Fruit fly (Drosophila melanogaster) whole organism, embryonic: Measurements from ENCODE around the gene RpL8.

Source experiments
- Adf1 ChIP-seq: fragments of 200-800 bp; sonication (Bioruptor generic); IDR thresholded peaks from 2 replicates; pipeline ENCODE4 v1.3.6; 2022; ENCODE audit warnings: missing biosample characterization, missing genetic modification characterization
- Antp ChIP-seq: fragments of 200-800 bp; sonication (Bioruptor generic); optimal IDR thresholded peaks from 3 replicates; lab custom pipeline; 2016; ENCODE audit warnings: missing biosample characterization, missing genetic modification characterization
- Atf3 ChIP-seq: fragments of 200-800 bp; sonication (Bioruptor generic); optimal IDR thresholded peaks from 3 replicates; lab custom pipeline; 2016; ENCODE audit warnings: missing biosample characterization, missing genetic modification characterization
- Bgb ChIP-seq: fragments of 200-800 bp; sonication (Bioruptor generic); IDR thresholded peaks from 2 replicates; pipeline ENCODE4 v1.3.6; 2022; ENCODE audit warnings: missing biosample characterization, missing genetic modification characterization; ENCODE audit not compliant: partially characterized antibody
- CG10274 ChIP-seq: fragments of 200-800 bp; sonication (Bioruptor generic); optimal IDR thresholded peaks from 3 replicates; lab custom pipeline; 2017; ENCODE audit warnings: missing biosample characterization, mild to moderate bottlenecking, missing genetic modification characterization
- CG10543 ChIP-seq: fragments of 200-800 bp; sonication (Bioruptor generic); optimal IDR thresholded peaks from 3 replicates; lab custom pipeline; 2017; ENCODE audit warnings: missing biosample characterization, mild to moderate bottlenecking, missing genetic modification characterization, moderate library complexity
- CG12744 ChIP-seq: fragments of 200-800 bp; sonication (Bioruptor generic); optimal IDR thresholded peaks from 2 replicates; lab custom pipeline; 2016; ENCODE audit warnings: missing biosample characterization, missing genetic modification characterization
- CG13624 ChIP-seq: fragments of 200-800 bp; sonication (Bioruptor generic); optimal IDR thresholded peaks from 2 replicates; lab custom pipeline; 2016; ENCODE audit warnings: missing biosample characterization, missing genetic modification characterization
- CG13894 ChIP-seq: fragments of 200-800 bp; sonication (Bioruptor generic); optimal IDR thresholded peaks from 3 replicates; lab custom pipeline; 2018; ENCODE audit warnings: missing biosample characterization, mild to moderate bottlenecking, missing genetic modification characterization, moderate library complexity
- CG14050 ChIP-seq: fragments of 200-800 bp; sonication (Bioruptor generic); IDR thresholded peaks from 3 replicates; pipeline ENCODE4 v1.3.6; 2022; ENCODE audit warnings: missing biosample characterization, missing genetic modification characterization
- CG14441 ChIP-seq: fragments of 200-800 bp; sonication (Bioruptor generic); IDR thresholded peaks from 2 replicates; pipeline ENCODE4 v1.3.6; 2022; ENCODE audit warnings: missing biosample characterization, missing genetic modification characterization
- CG1602 ChIP-seq: fragments of 200-800 bp; sonication (Bioruptor generic); optimal IDR thresholded peaks from 3 replicates; lab custom pipeline; 2016; ENCODE audit warnings: missing biosample characterization, missing genetic modification characterization
- CG18262 ChIP-seq: fragments of 200-800 bp; optimal IDR thresholded peaks from 3 replicates; lab custom pipeline; 2019; ENCODE audit warnings: missing biosample characterization, mild to moderate bottlenecking, missing genetic modification characterization, moderate library complexity
- CG1832 ChIP-seq: fragments of 200-800 bp; sonication (Bioruptor generic); optimal IDR thresholded peaks from 2 replicates; lab custom pipeline; 2017; ENCODE audit warnings: missing biosample characterization, mild to moderate bottlenecking, missing genetic modification characterization, inconsistent platforms
- CG2129 ChIP-seq: fragments of 200-800 bp; sonication (Bioruptor generic); IDR thresholded peaks from 2 replicates; pipeline ENCODE4 v1.3.6; 2022; ENCODE audit warnings: missing biosample characterization, missing genetic modification characterization; ENCODE audit not compliant: partially characterized antibody
- CG2712 ChIP-seq: fragments of 200-800 bp; optimal IDR thresholded peaks from 3 replicates; lab custom pipeline; 2019; ENCODE audit warnings: missing biosample characterization, mild to moderate bottlenecking, missing genetic modification characterization, moderate library complexity
- CG2875 ChIP-seq: fragments of 200-800 bp; sonication (Bioruptor generic); optimal IDR thresholded peaks from 2 replicates; lab custom pipeline; 2017; ENCODE audit warnings: missing biosample characterization, mild to moderate bottlenecking, missing genetic modification characterization, missing genetic modification reagents
- CG30403 ChIP-seq: fragments of 200-800 bp; sonication (Bioruptor generic); optimal IDR thresholded peaks from 3 replicates; lab custom pipeline; 2016; ENCODE audit warnings: missing biosample characterization, missing genetic modification characterization
- CG32532 ChIP-seq: fragments of 200-800 bp; sonication (Bioruptor generic); IDR thresholded peaks from 2 replicates; pipeline ENCODE4 v1.3.6; 2022; ENCODE audit warnings: missing biosample characterization, missing genetic modification characterization
- CG34376 ChIP-seq: fragments of 200-800 bp; sonication (Bioruptor generic); optimal IDR thresholded peaks from 2 replicates; lab custom pipeline; 2018; ENCODE audit warnings: missing biosample characterization, mild to moderate bottlenecking, missing genetic modification characterization
- CG7357 ChIP-seq: fragments of 200-800 bp; sonication (Bioruptor generic); IDR thresholded peaks from 3 replicates; pipeline ENCODE4 v1.3.6; 2022; ENCODE audit warnings: missing biosample characterization, missing genetic modification characterization
- CG9609 ChIP-seq: fragments of 200-800 bp; sonication (Bioruptor generic); optimal IDR thresholded peaks from 3 replicates; lab custom pipeline; 2016; ENCODE audit warnings: missing biosample characterization, missing genetic modification characterization
- Doc2 ChIP-seq: fragments of 200-800 bp; sonication (Bioruptor generic); IDR thresholded peaks from 2 replicates; pipeline ENCODE4 v1.3.6; 2022; ENCODE audit warnings: missing biosample characterization, missing genetic modification characterization
- GATAe ChIP-seq: fragments of 200-800 bp; sonication (Bioruptor generic); conservative IDR thresholded peaks from 2 replicates; pipeline ENCODE4 v1.3.6; 2022; ENCODE audit warnings: missing biosample characterization, missing genetic modification characterization
- Gug ChIP-seq: fragments of 200-800 bp; sonication (Bioruptor generic); IDR thresholded peaks from 4 replicates; pipeline ENCODE4 v1.3.6; 2022; ENCODE audit warnings: missing biosample characterization, missing genetic modification characterization
- Hey ChIP-seq: fragments of 200-800 bp; sonication (Bioruptor generic); optimal IDR thresholded peaks from 3 replicates; lab custom pipeline; 2018; ENCODE audit warnings: missing biosample characterization, mild to moderate bottlenecking, missing genetic modification characterization
- Hmr ChIP-seq: fragments of 200-800 bp; sonication (Bioruptor generic); optimal IDR thresholded peaks from 3 replicates; lab custom pipeline; 2017; ENCODE audit warnings: mild to moderate bottlenecking, missing biosample characterization, missing genetic modification reagents, missing genetic modification characterization
- Hr3 ChIP-seq: fragments of 200-800 bp; sonication (Bioruptor generic); optimal IDR thresholded peaks from 3 replicates; lab custom pipeline; 2016; ENCODE audit warnings: missing biosample characterization, missing genetic modification characterization
- NFAT ChIP-seq: fragments of 200-800 bp; sonication (Bioruptor generic); IDR thresholded peaks from 2 replicates; pipeline ENCODE4 v1.3.6; 2022; ENCODE audit warnings: missing biosample characterization, missing genetic modification characterization
- Poxn ChIP-seq: fragments of 200-800 bp; sonication (Bioruptor generic); IDR thresholded peaks from 2 replicates; pipeline ENCODE4 v1.3.6; 2022; ENCODE audit warnings: missing biosample characterization, missing genetic modification characterization
- Ptx1 ChIP-seq: fragments of 200-800 bp; sonication (Bioruptor generic); IDR thresholded peaks from 2 replicates; pipeline ENCODE4 v1.3.6; 2022; ENCODE audit warnings: missing biosample characterization, missing genetic modification characterization
- abd-A ChIP-seq: fragments of 200-800 bp; sonication (Bioruptor generic); optimal IDR thresholded peaks from 3 replicates; lab custom pipeline; 2019; ENCODE audit warnings: missing biosample characterization, mild to moderate bottlenecking, missing genetic modification characterization, moderate library complexity
- bab2 ChIP-seq: fragments of 200-800 bp; sonication (Bioruptor generic); optimal IDR thresholded peaks from 2 replicates; lab custom pipeline; 2016; ENCODE audit warnings: missing biosample characterization, missing genetic modification characterization
- bowl ChIP-seq: fragments of 200-800 bp; sonication (Bioruptor generic); IDR thresholded peaks from 2 replicates; pipeline ENCODE4 v1.3.6; 2022; ENCODE audit warnings: missing biosample characterization, missing genetic modification characterization
- cg ChIP-seq: fragments of 200-800 bp; sonication (Bioruptor generic); optimal IDR thresholded peaks from 3 replicates; lab custom pipeline; 2019; ENCODE audit warnings: missing biosample characterization, mild to moderate bottlenecking, missing genetic modification characterization, moderate library complexity
- chinmo ChIP-seq: fragments of 200-800 bp; sonication (Bioruptor generic); IDR thresholded peaks from 4 replicates; pipeline ENCODE4 v1.3.6; 2022; ENCODE audit warnings: missing biosample characterization, missing genetic modification characterization; ENCODE audit not compliant: partially characterized antibody
- cwo ChIP-seq: fragments of 200-800 bp; sonication (Bioruptor generic); optimal IDR thresholded peaks from 3 replicates; lab custom pipeline; 2017; ENCODE audit warnings: missing biosample characterization, missing genetic modification characterization, mild to moderate bottlenecking, moderate library complexity, missing genetic modification reagents
- da ChIP-seq: fragments of 200-800 bp; sonication (Bioruptor generic); optimal IDR thresholded peaks from 2 replicates; lab custom pipeline; 2016; ENCODE audit warnings: missing biosample characterization, missing genetic modification characterization
- ewg ChIP-seq: fragments of 200-800 bp; sonication (Bioruptor generic); optimal IDR thresholded peaks from 3 replicates; lab custom pipeline; 2017; ENCODE audit warnings: mild to moderate bottlenecking, missing biosample characterization, missing genetic modification reagents, missing genetic modification characterization
- fd3F ChIP-seq: fragments of 200-800 bp; sonication (Bioruptor generic); optimal IDR thresholded peaks from 2 replicates; lab custom pipeline; 2018; ENCODE audit warnings: missing biosample characterization, mild to moderate bottlenecking, missing genetic modification characterization, moderate library complexity
- ham ChIP-seq: fragments of 200-800 bp; sonication (Bioruptor generic); IDR thresholded peaks from 2 replicates; pipeline ENCODE4 v1.3.6; 2022; ENCODE audit warnings: missing biosample characterization, missing genetic modification characterization
- kay ChIP-seq: fragments of 200-800 bp; sonication (Bioruptor generic); optimal IDR thresholded peaks from 2 replicates; lab custom pipeline; 2016; ENCODE audit warnings: missing biosample characterization, missing genetic modification characterization
- ranshi ChIP-seq: fragments of 200-800 bp; sonication (Bioruptor generic); IDR thresholded peaks from 2 replicates; pipeline ENCODE4 v1.3.6; 2022; ENCODE audit warnings: missing biosample characterization, missing genetic modification characterization
- run ChIP-seq: fragments of 200-800 bp; sonication (Bioruptor generic); optimal IDR thresholded peaks from 3 replicates; lab custom pipeline; 2018; ENCODE audit warnings: missing biosample characterization, mild to moderate bottlenecking, missing genetic modification characterization
- sd ChIP-seq: fragments of 200-800 bp; sonication (Bioruptor generic); optimal IDR thresholded peaks from 3 replicates; lab custom pipeline; 2018; ENCODE audit warnings: missing biosample characterization, mild to moderate bottlenecking, missing genetic modification characterization, moderate library complexity
- sima ChIP-seq: fragments of 200-800 bp; sonication (Bioruptor generic); optimal IDR thresholded peaks from 2 replicates; lab custom pipeline; 2016; ENCODE audit warnings: missing biosample characterization, missing genetic modification characterization
- stwl ChIP-seq: fragments of 200-800 bp; sonication (Bioruptor generic); optimal IDR thresholded peaks from 3 replicates; lab custom pipeline; 2018; ENCODE audit warnings: missing biosample characterization, mild to moderate bottlenecking, missing genetic modification characterization, moderate library complexity
- tup ChIP-seq: fragments of 200-800 bp; sonication (Bioruptor generic); optimal IDR thresholded peaks from 2 replicates; lab custom pipeline; 2016; ENCODE audit warnings: missing biosample characterization, mild to moderate bottlenecking, missing genetic modification characterization, moderate library complexity
- zf30C ChIP-seq: fragments of 200-800 bp; sonication (Bioruptor generic); optimal IDR thresholded peaks from 3 replicates; lab custom pipeline; 2018; ENCODE audit warnings: missing biosample characterization, mild to moderate bottlenecking, missing genetic modification characterization

RpL8 gene

DNA sequence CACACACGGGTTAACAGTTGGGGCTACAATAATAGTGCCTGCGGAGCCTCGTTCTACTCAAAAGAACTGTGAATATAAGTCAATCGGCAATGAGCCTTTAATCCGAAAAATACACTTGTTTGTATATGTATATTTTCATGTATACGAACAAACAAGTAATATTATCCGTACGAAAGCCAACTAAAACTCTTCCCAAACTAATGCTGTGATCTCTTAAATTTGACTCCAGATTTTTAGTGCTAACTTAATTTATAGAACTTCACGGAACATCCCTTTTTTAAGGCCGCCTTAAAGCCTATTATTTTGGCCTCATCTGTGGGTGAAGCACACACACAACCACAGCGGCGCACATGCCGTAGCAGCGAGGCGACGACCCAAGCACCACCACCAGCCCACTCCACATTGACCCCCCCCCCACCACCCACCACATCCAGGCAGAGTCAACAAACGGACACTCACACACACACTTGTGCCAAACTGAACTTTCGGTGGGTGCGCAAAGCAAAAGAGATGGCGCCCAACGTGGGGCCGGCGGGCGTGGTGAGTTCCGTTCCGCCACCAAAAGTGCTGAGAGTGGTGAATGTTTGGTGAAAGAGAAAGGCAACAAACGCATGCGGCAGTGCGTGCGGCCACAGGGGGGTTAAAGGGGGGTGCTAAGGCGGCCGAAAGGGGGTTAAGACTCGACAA, 3.0 kb upstream of the RpL8 start (continued):
- TF ChIP-seq CG2875 (GFP tag; lab: Kevin White, UChicago) (peak; percentile 73), Hey (tag; lab: Kevin White, UChicago) (no peak), Poxn (GFP tag; lab: Robert Waterston, UW) (no peak), ham (GFP tag; lab: Robert Waterston, UW) (no peak), tup (GFP tag; lab: Kevin White, UChicago) (peak; percentile 62), NFAT (GFP tag; lab: Robert Waterston, UW) (no peak), bab2 (GFP tag; lab: Kevin White, UChicago) (peak; percentile 78), run (peak; percentile 56), CG30403 (peak; percentile 87), CG7357 (GFP tag; lab: Robert Waterston, UW) (peak; percentile 62; the same call in 2 of the 3 replicates), ranshi (no peak), kay (GFP tag; lab: Kevin White, UChicago) (peak; percentile 42), GATAe (GFP tag; lab: Robert Waterston, UW) (no peak), Gug (GFP tag; lab: Robert Waterston, UW) (peak; percentile 59; the same call in 2 of the 4 replicates), CG1832 (GFP tag; lab: Kevin White, UChicago) (peak; percentile 15), CG34376 (GFP tag; lab: Kevin White, UChicago) (peak; percentile 70), Atf3 (GFP tag; lab: Kevin White, UChicago) (peak; percentile 36), CG1602 (peak; percentile 72), da (GFP tag; lab: Kevin White, UChicago) (no peak), stwl (tag; lab: Kevin White, UChicago) (no peak), CG10543 (GFP tag; lab: Kevin White, UChicago) (peak; percentile 78), CG2129 (no peak), Hmr (GFP tag; lab: Kevin White, UChicago) (peak; percentile 92), CG12744 (peak; percentile 69), Adf1 (GFP tag; lab: Robert Waterston, UW) (peak; percentile 48), abd-A (tag; lab: Kevin White, UChicago) (peak; percentile 77), CG14050 (GFP tag; lab: Robert Waterston, UW) (peak; percentile 37; the same call in 2 of the 3 replicates), Ptx1 (peak; percentile 80), sd (tag; lab: Kevin White, UChicago) (peak; percentile 19), Bgb (GFP tag; lab: Robert Waterston, UW) (peak; percentile 58; the same call in 1 of the 2 replicates), Antp (GFP tag; lab: Kevin White, UChicago) (peak; percentile 71), CG13894 (tag; lab: Kevin White, UChicago) (peak; percentile 50), CG32532 (GFP tag; lab: Robert Waterston, UW) (peak; percentile 67; the same call in 1 of the 2 replicates), zf30C (no peak), chinmo (GFP tag; lab: Robert Waterston, UW) (0 out of 4 replicates have a peak, but pooled peaks have one; percentile 72), bowl (no peak), cg (GFP tag; lab: Kevin White, UChicago) (peak; percentile 77), CG14441 (GFP tag; lab: Robert Waterston, UW) (peak; percentile 74), Hr3 (GFP tag; lab: Kevin White, UChicago) (peak; percentile 76), cwo (peak; percentile 72), CG13624 (peak; percentile 61), CG9609 (peak; percentile 66), ewg (GFP tag; lab: Kevin White, UChicago) (peak; percentile 55), CG18262 (peak; percentile 93), Doc2 (no peak), CG2712 (tag; lab: Kevin White, UChicago) (peak; percentile 89), sima (GFP tag; lab: Kevin White, UChicago) (no peak), CG10274 (peak; percentile 61), fd3F (peak; percentile 65)
